Fruit fly (Drosophila melanogaster) whole organism: ENCODE measurements around the gene CG9360.

ENCODE experiments used
- CG8478 ChIP-seq: fragments of >200 bp; optimal IDR thresholded peaks from 2 replicates; lab custom pipeline; 2018; ENCODE audit warnings: inconsistent platforms
- Dll ChIP-seq: fragments of >200 bp; optimal IDR thresholded peaks from 2 replicates; lab custom pipeline; 2017
- psq ChIP-seq: fragments of >200 bp; optimal IDR thresholded peaks from 2 replicates; lab custom pipeline; 2017

dm6 chrX:11717892-11718291 lies 46.5 kb downstream of the CG9360 start:
- TF ChIP-seq CG8478 (lab: Kevin White, UChicago), result no peak
- no peak for TF ChIP-seq Dll
- TF ChIP-seq psq (lab: Kevin White, UChicago), result no peak
